Fruit fly (Drosophila melanogaster) whole organism, wandering third instar larva: Measurements from ENCODE around the gene CG46434.

Source experiments
- CrebA ChIP-seq: fragments of 200-800 bp; sonication (Bioruptor generic); optimal IDR thresholded peaks from 2 replicates; lab custom pipeline; 2016; ENCODE audit warnings: missing biosample characterization, mild to moderate bottlenecking, missing genetic modification characterization, borderline replicate concordance
- Dfd ChIP-seq: fragments of >200 bp; optimal IDR thresholded peaks from 2 replicates; lab custom pipeline; 2017; ENCODE audit warnings: missing biosample characterization, missing genetic modification characterization
- Dif ChIP-seq: fragments of 200-275, 200-300 bp; sonication (Bioruptor generic); optimal IDR thresholded peaks from 2 replicates; lab custom pipeline; 2018; ENCODE audit warnings: missing biosample characterization, missing genetic modification characterization; ENCODE audit not compliant: partially characterized antibody
- Hnf4 ChIP-seq: fragments of 200-800 bp; sonication (Bioruptor generic); optimal IDR thresholded peaks from 2 replicates; lab custom pipeline; 2016; ENCODE audit warnings: missing biosample characterization, mild to moderate bottlenecking, missing genetic modification characterization
- Sp1 ChIP-seq: fragments of 200-800 bp; sonication (Bioruptor generic); optimal IDR thresholded peaks from 3 replicates; lab custom pipeline; 2019; ENCODE audit warnings: missing biosample characterization, mild to moderate bottlenecking, missing genetic modification characterization, moderate library complexity
- dmrt93B ChIP-seq: fragments of 200-800 bp; sonication (Bioruptor generic); optimal IDR thresholded peaks from 2 replicates; lab custom pipeline; 2018; ENCODE audit warnings: missing biosample characterization, mild to moderate bottlenecking, missing genetic modification characterization
- foxo ChIP-seq, 2 experiments: fragments of 200-800 bp; sonication (Bioruptor generic); optimal IDR thresholded peaks; 2 replicates in 1 of 2; 3 replicates in 1 of 2; lab custom pipeline; 2016 to 2017; ENCODE audit warnings: missing biosample characterization in 2 of 2, missing genetic modification characterization in 2 of 2
- psq ChIP-seq: fragments of 200-800 bp; sonication (Bioruptor generic); optimal IDR thresholded peaks from 3 replicates; lab custom pipeline; 2017; ENCODE audit warnings: missing biosample characterization, mild to moderate bottlenecking, missing genetic modification characterization, moderate library complexity
- usp ChIP-seq: fragments of >200 bp; optimal IDR thresholded peaks from 2 replicates; lab custom pipeline; 2017; ENCODE audit warnings: missing biosample characterization, missing genetic modification characterization

- TF ChIP-seq Sp1 (no peak), Dfd (GFP tag; lab: Kevin White, UChicago) (no peak), dmrt93B (GFP tag; lab: Kevin White, UChicago) (no peak), psq (no peak), CrebA (GFP tag; lab: Kevin White, UChicago) (no peak), Dif (GFP tag; lab: Kevin White, UChicago) (no peak), foxo (GFP tag; optimal IDR thresholded peaks at IDR 0.05; lab: Kevin White, UChicago) (no peak), usp (GFP tag; lab: Kevin White, UChicago) (no peak), Hnf4 (no peak)
Measured at dm6 chr3L:19552136-19552773, 8.2 kb upstream of the CG46434 start, which contains the start of the genes Ltn1 and CG9300.
